Worm (Caenorhabditis elegans) whole organism, L2 larva: ENCODE data around the gene par-2.

ENCODE experiments used
- C34F6.9 ChIP-seq: fragments of 150-350 bp; optimal IDR thresholded peaks from 2 replicates; lab custom pipeline; 2014; ENCODE audit warnings: missing biosample characterization, missing genetic modification characterization
- F13H6.1 ChIP-seq: sonication (generic microtip); optimal IDR thresholded peaks from 2 replicates; lab custom pipeline; 2016; ENCODE audit warnings: missing genetic modification characterization, missing compliant biosample characterization
- R02D3.7 ChIP-seq: fragments of 150-350 bp; optimal IDR thresholded peaks from 2 replicates; lab custom pipeline; 2014; ENCODE audit warnings: missing biosample characterization, missing genetic modification characterization
- Y55F3AM.14 ChIP-seq: fragments of 200-800 bp; sonication (Bioruptor generic); optimal IDR thresholded peaks from 2 replicates; lab custom pipeline; 2018; ENCODE audit warnings: mild to moderate bottlenecking, missing genetic modification characterization, missing compliant biosample characterization
- ZK546.5 ChIP-seq: sonication (generic microtip); optimal IDR thresholded peaks from 2 replicates; lab custom pipeline; 2017; ENCODE audit warnings: missing biosample characterization, missing genetic modification characterization
- alr-1 ChIP-seq: fragments of 150-350 bp; optimal IDR thresholded peaks from 2 replicates; lab custom pipeline; 2014; ENCODE audit warnings: missing biosample characterization, missing genetic modification characterization
- aly-2 ChIP-seq: fragments of 150-350 bp; optimal IDR thresholded peaks from 2 replicates; lab custom pipeline; 2014; ENCODE audit warnings: missing biosample characterization, missing genetic modification characterization
- ama-1 ChIP-seq: fragments of 150-350 bp; optimal IDR thresholded peaks from 2 replicates; lab custom pipeline; 2018; ENCODE audit warnings: inconsistent platforms
- blmp-1 ChIP-seq: sonication (generic microtip); optimal IDR thresholded peaks from 2 replicates; lab custom pipeline; 2017; ENCODE audit warnings: missing genetic modification characterization, mild to moderate bottlenecking, missing compliant biosample characterization, antibody characterized with exemption, moderate library complexity; ENCODE audit not compliant: insufficient read depth
- ceh-16 ChIP-seq: fragments of 150-350 bp; optimal IDR thresholded peaks from 2 replicates; lab custom pipeline; 2014; ENCODE audit warnings: missing biosample characterization, missing genetic modification characterization
- ceh-82 ChIP-seq: fragments of 150-350 bp; optimal IDR thresholded peaks from 2 replicates; lab custom pipeline; 2014; ENCODE audit warnings: missing biosample characterization, missing genetic modification characterization
- crh-2 ChIP-seq: sonication (generic microtip); optimal IDR thresholded peaks from 2 replicates; lab custom pipeline; 2017; ENCODE audit warnings: missing biosample characterization, missing genetic modification characterization
- dmd-4 ChIP-seq: sonication (generic microtip); optimal IDR thresholded peaks from 2 replicates; lab custom pipeline; 2017; ENCODE audit warnings: missing biosample characterization, missing genetic modification characterization
- egl-27 ChIP-seq: sonication (generic microtip); optimal IDR thresholded peaks from 3 replicates; lab custom pipeline; 2017; ENCODE audit warnings: missing biosample characterization, missing genetic modification reagents, missing genetic modification characterization
- elt-1 ChIP-seq: fragments of 150-350 bp; optimal IDR thresholded peaks from 2 replicates; lab custom pipeline; 2014; ENCODE audit warnings: missing biosample characterization, missing genetic modification characterization
- elt-3 ChIP-seq: sonication (generic microtip); optimal IDR thresholded peaks from 2 replicates; lab custom pipeline; 2017; ENCODE audit warnings: missing biosample characterization, missing genetic modification characterization
- fos-1 ChIP-seq: fragments of 150-350 bp; optimal IDR thresholded peaks from 2 replicates; lab custom pipeline; 2014; ENCODE audit warnings: missing biosample characterization, missing genetic modification characterization
- gmeb-1 ChIP-seq: fragments of 150-350 bp; optimal IDR thresholded peaks from 2 replicates; lab custom pipeline; 2014; ENCODE audit warnings: missing biosample characterization, missing genetic modification characterization
- lin-11 ChIP-seq: fragments of 150-350 bp; sonication (generic microtip); optimal IDR thresholded peaks from 2 replicates; lab custom pipeline; 2014; ENCODE audit warnings: missing biosample characterization, missing genetic modification characterization, inconsistent platforms, mixed read lengths
- lin-13 ChIP-seq: fragments of 150-350 bp; optimal IDR thresholded peaks from 2 replicates; lab custom pipeline; 2014; ENCODE audit warnings: missing biosample characterization, missing genetic modification reagents, missing genetic modification characterization
- lin-39 ChIP-seq: fragments of 150-350 bp; optimal IDR thresholded peaks from 2 replicates; lab custom pipeline; 2014; ENCODE audit warnings: missing biosample characterization, missing genetic modification reagents, missing genetic modification characterization
- lsy-2 ChIP-seq, 2 experiments: fragments of 150-350 bp in 1 of 2; sonication (generic microtip) in 1 of 2; optimal IDR thresholded peaks; 2 replicates each; lab custom pipeline; 2014 to 2017; ENCODE audit warnings: missing biosample characterization in 2 of 2, missing genetic modification characterization in 2 of 2
- mab-5 ChIP-seq: fragments of 150-350 bp; optimal IDR thresholded peaks from 2 replicates; lab custom pipeline; 2014; ENCODE audit warnings: missing biosample characterization, missing genetic modification characterization
- mbf-1 ChIP-seq: sonication (generic microtip); optimal IDR thresholded peaks from 2 replicates; lab custom pipeline; 2017; ENCODE audit warnings: missing biosample characterization, missing genetic modification characterization
- mdl-1 ChIP-seq, 2 experiments: fragments of 150-350 bp in 1 of 2; sonication (generic microtip) in 1 of 2; optimal IDR thresholded peaks; 2 replicates each; lab custom pipeline; 2017; ENCODE audit warnings: missing biosample characterization in 2 of 2, missing genetic modification characterization in 2 of 2
- nhr-10 ChIP-seq: sonication (generic microtip); optimal IDR thresholded peaks from 2 replicates; lab custom pipeline; 2017; ENCODE audit warnings: missing biosample characterization, missing genetic modification characterization
- nhr-11 ChIP-seq: fragments of 150-350 bp; optimal IDR thresholded peaks from 2 replicates; lab custom pipeline; 2014; ENCODE audit warnings: missing biosample characterization, missing genetic modification characterization
- nhr-12 ChIP-seq: fragments of 150-350 bp; optimal IDR thresholded peaks from 2 replicates; lab custom pipeline; 2014; ENCODE audit warnings: missing biosample characterization, missing genetic modification characterization
- nhr-129 ChIP-seq: fragments of 150-350 bp; optimal IDR thresholded peaks from 2 replicates; lab custom pipeline; 2014; ENCODE audit warnings: missing biosample characterization, missing genetic modification characterization
- nhr-21 ChIP-seq: fragments of 150-350 bp; optimal IDR thresholded peaks from 2 replicates; lab custom pipeline; 2014; ENCODE audit warnings: missing biosample characterization, missing genetic modification characterization
- nhr-23 ChIP-seq: fragments of 150-350 bp; optimal IDR thresholded peaks from 2 replicates; lab custom pipeline; 2014; ENCODE audit warnings: missing biosample characterization, missing genetic modification reagents, missing genetic modification characterization
- nhr-237 ChIP-seq: fragments of 150-350 bp; optimal IDR thresholded peaks from 2 replicates; lab custom pipeline; 2014; ENCODE audit warnings: missing biosample characterization, missing genetic modification characterization
- nhr-25 ChIP-seq: fragments of 150-350 bp; sonication (generic microtip); optimal IDR thresholded peaks from 3 replicates; lab custom pipeline; 2014; ENCODE audit warnings: missing biosample characterization, missing genetic modification characterization
- nhr-6 ChIP-seq: fragments of 150-350 bp; optimal IDR thresholded peaks from 2 replicates; lab custom pipeline; 2014; ENCODE audit warnings: missing biosample characterization, missing genetic modification characterization
- nhr-77 ChIP-seq: fragments of 150-350 bp; optimal IDR thresholded peaks from 2 replicates; lab custom pipeline; 2014; ENCODE audit warnings: missing biosample characterization, missing genetic modification characterization
- peb-1 ChIP-seq: fragments of 150-350 bp; optimal IDR thresholded peaks from 2 replicates; lab custom pipeline; 2014; ENCODE audit warnings: missing biosample characterization, missing genetic modification characterization
- sem-4 ChIP-seq: fragments of 150-350 bp; optimal IDR thresholded peaks from 2 replicates; lab custom pipeline; 2014; ENCODE audit warnings: missing biosample characterization, missing genetic modification reagents, missing genetic modification characterization
- skn-1 ChIP-seq: sonication (generic microtip); optimal IDR thresholded peaks from 2 replicates; lab custom pipeline; 2017; ENCODE audit warnings: missing biosample characterization, missing genetic modification characterization
- sma-3 ChIP-seq: sonication (generic microtip); optimal IDR thresholded peaks from 2 replicates; lab custom pipeline; 2016; ENCODE audit warnings: missing genetic modification reagents, missing genetic modification characterization, missing compliant biosample characterization
- sma-9 ChIP-seq, 2 experiments: fragments of 150-350 bp in 1 of 2; sonication (generic microtip) in 1 of 2; optimal IDR thresholded peaks; 2 replicates each; lab custom pipeline; 2014 to 2016; ENCODE audit warnings: missing genetic modification characterization in 2 of 2, mild to moderate bottlenecking in 1 of 2, missing biosample characterization in 1 of 2, missing compliant biosample characterization in 1 of 2, missing genetic modification reagents in 1 of 2, moderate library complexity in 1 of 2
- snpc-4 ChIP-seq: fragments of 150-350 bp; optimal IDR thresholded peaks from 2 replicates; lab custom pipeline; 2014; ENCODE audit warnings: missing biosample characterization, missing genetic modification characterization
- unc-39 ChIP-seq: fragments of 150-350 bp; optimal IDR thresholded peaks from 2 replicates; lab custom pipeline; 2014; ENCODE audit warnings: missing biosample characterization, missing genetic modification characterization
- unc-55 ChIP-seq: fragments of 150-350 bp; sonication (generic microtip); optimal IDR thresholded peaks from 3 replicates; lab custom pipeline; 2014; ENCODE audit warnings: missing biosample characterization, missing genetic modification reagents, missing genetic modification characterization
- unc-62 ChIP-seq: fragments of 150-350 bp; optimal IDR thresholded peaks from 2 replicates; lab custom pipeline; 2014; ENCODE audit warnings: missing biosample characterization, missing genetic modification reagents, missing genetic modification characterization
- zag-1 ChIP-seq: fragments of 150-350 bp; optimal IDR thresholded peaks from 2 replicates; lab custom pipeline; 2014; ENCODE audit warnings: missing biosample characterization, missing genetic modification characterization
- ztf-1 ChIP-seq: fragments of 200-800 bp; sonication (Bioruptor generic); conservative IDR thresholded peaks from 2 replicates; pipeline ENCODE4 v1.3.6; 2022; ENCODE audit warnings: missing genetic modification characterization, missing compliant biosample characterization
- ztf-11 ChIP-seq: sonication (generic microtip); optimal IDR thresholded peaks from 2 replicates; lab custom pipeline; 2017; ENCODE audit warnings: missing biosample characterization, missing genetic modification characterization
- ztf-4 ChIP-seq: fragments of 150-350 bp; optimal IDR thresholded peaks from 2 replicates; lab custom pipeline; 2014; ENCODE audit warnings: missing biosample characterization, missing genetic modification characterization

Gene par-2

ce11 chrIII:1102908-1103307 is 21.7 kb downstream of the par-2 start, which contains the start of gene exc-6:
Gene exc-6, plus strand, starts transcription at chrIII:1103208.
- TF ChIP-seq mdl-1 (tag; optimal IDR thresholded peaks at IDR 0.05; lab: Kevin White, UChicago) (no peak), fos-1 (tag; lab: Kevin White, UChicago) (no peak), nhr-10 (tag; lab: Kevin White, UChicago) (no peak), nhr-25 (no peak), unc-39 (tag; lab: Kevin White, UChicago) (no peak)

DNA sequence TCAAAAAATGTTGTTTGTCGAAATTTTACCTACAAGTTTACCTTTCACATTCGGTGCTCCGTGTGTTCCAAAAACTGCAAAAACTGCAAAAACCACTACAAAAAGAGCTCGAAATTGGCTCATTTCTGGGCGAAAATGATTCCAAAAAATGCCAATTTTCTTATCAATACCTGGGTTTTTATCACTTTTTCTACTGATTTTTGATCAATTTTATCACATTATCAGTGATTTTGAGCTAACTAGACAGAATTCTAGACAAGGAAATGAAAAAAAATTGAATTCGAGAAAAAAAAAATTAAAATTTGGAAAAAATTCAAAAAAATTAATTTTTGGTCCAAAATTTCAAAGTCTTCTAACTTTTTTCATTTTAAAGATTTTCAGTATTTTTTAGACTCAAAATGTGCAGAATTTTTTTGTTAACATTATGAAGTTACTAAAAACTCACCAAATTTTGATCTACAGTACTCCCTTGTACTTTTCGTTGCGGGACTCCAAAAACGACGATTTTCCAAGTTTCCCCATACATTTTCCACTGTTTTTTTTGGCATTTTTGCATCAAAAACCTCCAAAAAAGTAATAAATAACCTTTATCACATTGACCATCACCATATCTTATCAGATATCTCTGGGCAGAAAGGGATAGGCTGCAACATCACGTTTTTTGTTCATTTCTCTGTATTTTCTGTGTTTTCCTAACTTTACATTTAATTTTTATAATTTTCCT is 34.8 kb downstream of the par-2 start, which contains the start of the genes F58B6.1 and acsd-1:
F58B6.1 (minus strand) TSS at position 133 of the 724 bp plus-strand sequence.
acsd-1 (plus strand) TSS at position 674 of the 724 bp plus-strand sequence.
- TF ChIP-seq fos-1 (tag; lab: Kevin White, UChicago) (peak; percentile 18), nhr-10 (tag; lab: Kevin White, UChicago) (no peak)
- TF ChIP-seq, all 48 proteins: peak for 1

DNA sequence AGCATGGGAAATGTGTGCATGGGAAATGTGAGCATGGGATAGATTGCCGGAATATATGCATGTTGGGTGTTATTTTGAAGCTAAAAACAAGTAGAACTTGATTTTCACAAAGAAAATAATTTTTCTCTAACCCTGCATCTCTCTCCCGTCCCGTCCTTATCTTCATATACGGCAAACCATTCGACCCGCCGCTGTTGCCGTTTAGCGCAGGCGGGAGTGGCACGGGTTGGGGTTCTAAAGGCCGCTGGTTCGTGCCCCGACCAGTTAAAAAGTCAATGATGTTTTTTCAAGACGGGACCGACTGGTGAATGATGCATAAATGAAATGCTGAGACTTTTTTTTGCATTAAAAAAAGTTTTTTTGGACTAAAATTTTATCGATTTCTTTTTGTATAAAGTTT is 41.0 kb downstream of the par-2 start:
- no peak for TF ChIP-seq nhr-23 (tag; lab: Kevin White, UChicago)
- peak; percentile 23 for TF ChIP-seq sma-3 (GFP tag; lab: Kevin White, UChicago)
- no peak for TF ChIP-seq nhr-12 (tag; lab: Kevin White, UChicago)
- no peak for TF ChIP-seq mdl-1 (tag; optimal IDR thresholded peaks at IDR 0.05; lab: Kevin White, UChicago)
- peak; percentile 35 for TF ChIP-seq lin-13
- no peak for TF ChIP-seq unc-39 (tag; lab: Kevin White, UChicago)
- TF ChIP-seq ceh-82 (tag; lab: Kevin White, UChicago), result no peak
- peak; percentile 17 for TF ChIP-seq nhr-21 (tag; lab: Kevin White, UChicago)
- TF ChIP-seq lsy-2 (tag; optimal IDR thresholded peaks at IDR 0.05; lab: Kevin White, UChicago), result peak in 1 of 2 experiments; percentile 7
- no peak for TF ChIP-seq nhr-129 (tag; lab: Kevin White, UChicago)
- TF ChIP-seq nhr-25, result no peak
- TF ChIP-seq nhr-10 (tag; lab: Kevin White, UChicago), result no peak
- TF ChIP-seq mab-5 (tag; lab: Kevin White, UChicago), result no peak
- no peak for TF ChIP-seq ZK546.5 (tag; lab: Kevin White, UChicago)
- no peak for TF ChIP-seq mbf-1 (tag; lab: Kevin White, UChicago)
- TF ChIP-seq crh-2 (tag; lab: Kevin White, UChicago), result peak; percentile 32
- TF ChIP-seq dmd-4 (tag; lab: Kevin White, UChicago), result no peak
- TF ChIP-seq unc-62 (GFP tag; lab: Kevin White, UChicago), result no peak
- TF ChIP-seq snpc-4, result no peak
- no peak for TF ChIP-seq egl-27
- no peak for TF ChIP-seq alr-1 (tag; lab: Kevin White, UChicago)
- no peak for TF ChIP-seq zag-1 (tag; lab: Kevin White, UChicago)
- TF ChIP-seq ceh-16 (tag; lab: Kevin White, UChicago), result no peak
- no peak for TF ChIP-seq ztf-1
- TF ChIP-seq blmp-1 (tag; lab: Kevin White, UChicago), result no peak
- peak; percentile 31 for TF ChIP-seq sma-9 (GFP tag; optimal IDR thresholded peaks at IDR 0.05; lab: Kevin White, UChicago)
- TF ChIP-seq sma-9 (tag; optimal IDR thresholded peaks at IDR 0.05; lab: Kevin White, UChicago), result no peak
- TF ChIP-seq nhr-6 (tag; lab: Kevin White, UChicago), result no peak
- TF ChIP-seq ama-1, result no peak
- no peak for TF ChIP-seq lin-11
- no peak for TF ChIP-seq R02D3.7 (tag; lab: Kevin White, UChicago)
- no peak for TF ChIP-seq nhr-237 (tag; lab: Kevin White, UChicago)
- TF ChIP-seq nhr-11 (tag; lab: Kevin White, UChicago), result no peak
- no peak for TF ChIP-seq Y55F3AM.14 (GFP tag; lab: Kevin White, UChicago)
- no peak for TF ChIP-seq ztf-11 (tag; lab: Kevin White, UChicago)
- no peak for TF ChIP-seq elt-3 (tag; lab: Kevin White, UChicago)
- no peak for TF ChIP-seq nhr-77 (tag; lab: Kevin White, UChicago)
- TF ChIP-seq elt-1 (tag; lab: Kevin White, UChicago), result no peak
- TF ChIP-seq C34F6.9, result no peak
- no peak for TF ChIP-seq aly-2
- no peak for TF ChIP-seq unc-55
- no peak for TF ChIP-seq F13H6.1
- peak; percentile 11 for TF ChIP-seq gmeb-1
- no peak for TF ChIP-seq fos-1 (tag; lab: Kevin White, UChicago)
- no peak for TF ChIP-seq skn-1 (tag; lab: Kevin White, UChicago)
- no peak for TF ChIP-seq peb-1
- no peak for TF ChIP-seq lin-39 (tag; lab: Kevin White, UChicago)
- no peak for TF ChIP-seq ztf-4 (tag; lab: Kevin White, UChicago)
- TF ChIP-seq sem-4, result no peak
